Worm (Caenorhabditis elegans): ENCODE measurements around the gene ccdc-149.

The ccdc-149 gene

DNA sequence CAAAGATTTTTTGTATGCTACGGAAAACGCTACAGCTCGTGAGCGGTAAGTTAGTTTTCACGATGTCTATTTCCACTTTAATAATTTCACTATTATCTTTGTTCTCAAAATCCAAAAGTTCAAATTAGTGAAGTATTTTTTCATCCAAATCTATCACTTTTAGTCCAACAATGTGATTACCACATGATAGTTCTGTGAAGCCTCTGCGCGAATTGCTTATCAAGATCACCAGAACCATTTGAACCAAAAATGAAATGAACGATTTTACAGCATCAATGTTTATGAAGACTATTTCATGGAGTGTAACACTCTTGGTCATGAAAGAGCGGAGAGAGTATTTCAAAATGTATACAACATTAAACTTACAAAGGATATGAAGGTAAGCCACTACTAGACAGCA, 23.2 kb upstream of the ccdc-149 start:
- TF ChIP-seq elt-4 (tag; optimal IDR thresholded peaks at IDR 0.05) = no peak
- TF ChIP-seq nhr-232 (tag; optimal IDR thresholded peaks at IDR 0.05) = no peak
- no peak for TF ChIP-seq dve-1 (tag; optimal IDR thresholded peaks at IDR 0.05)
- TF ChIP-seq fax-1 (tag; optimal IDR thresholded peaks at IDR 0.05) = no peak
- no peak for TF ChIP-seq zip-5 (tag; optimal IDR thresholded peaks at IDR 0.05)
- TF ChIP-seq lim-6 (tag; optimal IDR thresholded peaks at IDR 0.05) = no peak
- no peak for TF ChIP-seq unc-86 (tag; optimal IDR thresholded peaks at IDR 0.05)
- TF ChIP-seq dmd-4 (tag; optimal IDR thresholded peaks at IDR 0.05; ENCODE audit: borderline replicate concordance) = no peak
- TF ChIP-seq eyg-1 (tag; optimal IDR thresholded peaks at IDR 0.05) = no peak
- TF ChIP-seq ceh-31 (tag; optimal IDR thresholded peaks at IDR 0.05) = no peak
- TF ChIP-seq pha-4 (tag; optimal IDR thresholded peaks at IDR 0.05) = no peak
- TF ChIP-seq npax-4 (tag; optimal IDR thresholded peaks at IDR 0.05) = no peak
- TF ChIP-seq T23F11.4 (GFP tag; optimal IDR thresholded peaks at IDR 0.05) = no peak
- TF ChIP-seq nhr-11 (tag; optimal IDR thresholded peaks at IDR 0.05) = no peak
- TF ChIP-seq C38D4.7 (GFP tag; optimal IDR thresholded peaks at IDR 0.05) = no peak
- no peak for TF ChIP-seq gmeb-2 (tag; optimal IDR thresholded peaks at IDR 0.05)
- TF ChIP-seq ceh-30 (tag; optimal IDR thresholded peaks at IDR 0.05) = no peak

DNA sequence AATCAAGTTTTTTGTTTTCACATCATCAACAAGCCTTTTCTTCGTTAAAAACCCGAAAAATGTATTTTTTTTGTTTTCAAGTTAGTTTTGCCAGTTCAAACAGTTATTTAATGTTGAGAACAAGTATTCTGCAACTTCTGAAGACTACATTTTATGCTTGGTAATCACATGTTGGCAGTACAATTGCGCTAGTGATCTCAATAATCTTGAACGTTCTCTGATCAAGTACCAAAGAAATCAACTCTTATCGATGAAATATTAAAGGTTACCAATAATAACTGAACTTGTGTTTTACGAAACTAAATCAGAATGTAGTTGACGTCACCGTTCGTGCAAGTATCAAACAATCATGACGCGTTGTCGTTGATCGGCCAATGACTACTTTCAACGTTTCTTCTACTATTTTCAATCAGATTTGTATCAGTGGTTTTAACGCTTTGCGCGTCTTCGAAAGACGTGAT, 22.3 kb upstream of the ccdc-149 start, which contains the start of gene C35C5.8:
Gene C35C5.8 (plus strand): TSS at position 51 of the 461 bp plus-strand sequence.
- TF ChIP-seq tbx-7 (tag; optimal IDR thresholded peaks at IDR 0.05) = no peak
- no peak for TF ChIP-seq unc-86 (tag; optimal IDR thresholded peaks at IDR 0.05)
- no peak for TF ChIP-seq pqm-1 (tag; optimal IDR thresholded peaks at IDR 0.05)
- TF ChIP-seq ref-2 (tag; optimal IDR thresholded peaks at IDR 0.05) = no peak
- TF ChIP-seq ceh-9 (tag; optimal IDR thresholded peaks at IDR 0.05) = no peak
- no peak for TF ChIP-seq lin-11 (tag; optimal IDR thresholded peaks at IDR 0.05)
- no peak for TF ChIP-seq fkh-10 (GFP tag; optimal IDR thresholded peaks at IDR 0.05)
- TF ChIP-seq ceh-6 (GFP tag; optimal IDR thresholded peaks at IDR 0.05) = no peak
- TF ChIP-seq ceh-45 (GFP tag; IDR thresholded peaks at IDR 0.05) = no peak

DNA sequence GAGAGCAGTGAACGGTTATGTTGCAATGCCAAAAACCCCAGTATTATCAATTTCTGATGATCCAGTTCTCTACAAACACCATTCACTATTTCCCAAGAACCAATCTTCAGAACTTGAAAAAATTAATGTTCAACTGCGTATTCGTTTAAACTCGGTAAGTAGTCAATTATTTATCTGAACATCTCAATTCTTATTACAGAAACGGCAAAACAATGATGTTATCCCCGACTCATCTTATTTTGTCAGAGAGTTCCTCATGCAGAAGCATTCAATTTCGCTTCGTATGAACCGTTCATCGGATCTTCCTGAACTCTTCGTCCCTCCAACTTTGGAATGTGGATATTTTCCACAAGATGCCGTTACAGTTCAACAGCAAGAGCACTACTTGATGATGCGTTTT, 12.5 kb upstream of the ccdc-149 start:
- no peak for TF ChIP-seq elt-2 (tag; optimal IDR thresholded peaks at IDR 0.05)
- TF ChIP-seq pros-1 (tag; optimal IDR thresholded peaks at IDR 0.05) = no peak
- TF ChIP-seq ceh-2 (tag; optimal IDR thresholded peaks at IDR 0.05) = no peak
- no peak for TF ChIP-seq rnt-1 (tag; optimal IDR thresholded peaks at IDR 0.05)
- no peak for TF ChIP-seq K09A11.1 (tag; optimal IDR thresholded peaks at IDR 0.05; ENCODE audit: insufficient read depth)
- TF ChIP-seq pax-1 (tag; optimal IDR thresholded peaks at IDR 0.05) = no peak
- no peak for TF ChIP-seq ceh-19 (GFP tag; optimal IDR thresholded peaks at IDR 0.05)
- TF ChIP-seq ceh-18 (tag; optimal IDR thresholded peaks at IDR 0.05) = no peak
- no peak for TF ChIP-seq sox-2 (GFP tag; IDR thresholded peaks at IDR 0.05)
- TF ChIP-seq T23F11.4 (GFP tag; optimal IDR thresholded peaks at IDR 0.05) = no peak
- TF ChIP-seq sox-4 (tag; optimal IDR thresholded peaks at IDR 0.05) = no peak
- no peak for TF ChIP-seq ref-2 (tag; optimal IDR thresholded peaks at IDR 0.05)
- no peak for TF ChIP-seq ceh-14 (tag; optimal IDR thresholded peaks at IDR 0.05)
- no peak for TF ChIP-seq ztf-16 (tag; optimal IDR thresholded peaks at IDR 0.05)
- TF ChIP-seq ceh-22 (tag; optimal IDR thresholded peaks at IDR 0.05) = no peak
- no peak for TF ChIP-seq nhr-11 (tag; optimal IDR thresholded peaks at IDR 0.05)
- no peak for TF ChIP-seq pat-9 (tag; optimal IDR thresholded peaks at IDR 0.05)
- TF ChIP-seq unc-3 (GFP tag; conservative IDR thresholded peaks at IDR 0.05) = no peak
- no peak for TF ChIP-seq unc-3 (tag; optimal IDR thresholded peaks at IDR 0.05)
- TF ChIP-seq ceh-45 (GFP tag; IDR thresholded peaks at IDR 0.05) = no peak

All from whole organism, late embryonic.